Worm (Caenorhabditis elegans) whole organism, L3 larva: ENCODE results near the gene F15B9.11.

Experiments
- daf-12 ChIP-seq: fragments of 150-350 bp; optimal IDR thresholded peaks from 2 replicates; lab custom pipeline; 2014; ENCODE audit warnings: missing biosample characterization, missing genetic modification reagents, missing genetic modification characterization
- pha-4 ChIP-seq: fragments of 150-350 bp; optimal IDR thresholded peaks from 2 replicates; lab custom pipeline; 2014; ENCODE audit warnings: missing biosample characterization, missing genetic modification reagents, missing genetic modification characterization
- snpc-4 ChIP-seq: fragments of 150-350 bp; optimal IDR thresholded peaks from 2 replicates; lab custom pipeline; 2014; ENCODE audit warnings: missing biosample characterization, missing genetic modification characterization
- unc-62 ChIP-seq: fragments of 150-350 bp; sonication (generic microtip); optimal IDR thresholded peaks from 4 replicates; lab custom pipeline; 2014; ENCODE audit warnings: missing biosample characterization, missing genetic modification reagents, missing genetic modification characterization
- zag-1 ChIP-seq: fragments of 150-350 bp; optimal IDR thresholded peaks from 2 replicates; lab custom pipeline; 2014; ENCODE audit warnings: missing biosample characterization, missing genetic modification characterization

- TF ChIP-seq snpc-4 (tag; lab: Kevin White, UChicago) (no peak), pha-4 (tag; lab: Kevin White, UChicago) (peak; percentile 12), zag-1 (tag; lab: Kevin White, UChicago) (no peak), unc-62 (GFP tag; lab: Kevin White, UChicago) (no peak), daf-12 (tag; lab: Kevin White, UChicago) (no peak)
Observed at ce11 chrV:13002070-13002469, 9.4 kb upstream of the F15B9.11 start, which contains the start of gene inft-2.
